Fruit fly (Drosophila melanogaster) whole organism, embryonic: ENCODE data around the gene nwk.

Experiments used
- Asciz ChIP-seq: fragments of 200-800 bp; sonication (Bioruptor generic); optimal IDR thresholded peaks from 2 replicates; lab custom pipeline; 2017; ENCODE audit warnings: missing biosample characterization, mild to moderate bottlenecking, missing genetic modification characterization, missing genetic modification reagents
- B-H1 ChIP-seq: fragments of 200-800 bp; sonication (Bioruptor generic); IDR thresholded peaks from 3 replicates; pipeline ENCODE4 v1.3.6; 2022; ENCODE audit warnings: missing biosample characterization, missing genetic modification characterization
- Bdp1 ChIP-seq: fragments of 200-800 bp; sonication (Bioruptor generic); optimal IDR thresholded peaks from 3 replicates; lab custom pipeline; 2016; ENCODE audit warnings: missing biosample characterization, missing genetic modification characterization
- CG11560 ChIP-seq: fragments of 200-800 bp; sonication (Bioruptor generic); IDR thresholded peaks from 3 replicates; pipeline ENCODE4 v1.3.6; 2022; ENCODE audit warnings: missing biosample characterization, missing genetic modification characterization
- CG12744 ChIP-seq: fragments of 200-800 bp; sonication (Bioruptor generic); optimal IDR thresholded peaks from 2 replicates; lab custom pipeline; 2016; ENCODE audit warnings: missing biosample characterization, missing genetic modification characterization
- CG13123 ChIP-seq: fragments of 200-800 bp; sonication (Bioruptor generic); optimal IDR thresholded peaks from 2 replicates; lab custom pipeline; 2016; ENCODE audit warnings: missing biosample characterization, missing genetic modification characterization
- CG15479 ChIP-seq: fragments of 200-800 bp; sonication (Bioruptor generic); optimal IDR thresholded peaks from 3 replicates; lab custom pipeline; 2019; ENCODE audit warnings: missing biosample characterization, mild to moderate bottlenecking, missing genetic modification characterization, moderate library complexity
- CG18011 ChIP-seq: fragments of 200-800 bp; sonication (Bioruptor generic); optimal IDR thresholded peaks from 2 replicates; lab custom pipeline; 2017; ENCODE audit warnings: missing biosample characterization, missing genetic modification characterization, mild to moderate bottlenecking, moderate library complexity, missing genotype
- CG30431 ChIP-seq: fragments of 200-800 bp; sonication (Bioruptor generic); optimal IDR thresholded peaks from 2 replicates; lab custom pipeline; 2017; ENCODE audit warnings: missing biosample characterization, missing genetic modification characterization
- CG3407 ChIP-seq: fragments of 200-800 bp; sonication (Bioruptor generic); optimal IDR thresholded peaks from 2 replicates; lab custom pipeline; 2018; ENCODE audit warnings: missing biosample characterization, mild to moderate bottlenecking, missing genetic modification characterization
- CG3726 ChIP-seq: fragments of 200-800 bp; sonication (Bioruptor generic); IDR thresholded peaks from 3 replicates; pipeline ENCODE4, ENCODE4 v1.3.6; 2022; ENCODE audit warnings: missing biosample characterization, missing genetic modification characterization
- CG6272 ChIP-seq: fragments of 200-800 bp; sonication (Bioruptor generic); IDR thresholded peaks from 2 replicates; pipeline ENCODE4 v1.3.6; 2022; ENCODE audit warnings: missing biosample characterization, missing genetic modification characterization
- CG7987 ChIP-seq: fragments of 200-800 bp; sonication (Bioruptor generic); optimal IDR thresholded peaks from 2 replicates; lab custom pipeline; 2018; ENCODE audit warnings: missing biosample characterization, mild to moderate bottlenecking, missing genetic modification characterization, moderate library complexity
- CG9876 ChIP-seq: fragments of 200-800 bp; sonication (Bioruptor generic); optimal IDR thresholded peaks from 2 replicates; lab custom pipeline; 2016; ENCODE audit warnings: missing biosample characterization, missing genetic modification characterization
- CHES-1-like ChIP-seq: fragments of 200-800 bp; sonication (Bioruptor generic); optimal IDR thresholded peaks from 2 replicates; lab custom pipeline; 2016; ENCODE audit warnings: missing biosample characterization, missing genetic modification characterization
- Dll ChIP-seq: fragments of 200-800 bp; sonication (Bioruptor generic); IDR thresholded peaks from 4 replicates; pipeline ENCODE4 v1.3.6; 2022; ENCODE audit warnings: missing biosample characterization, missing genetic modification characterization; ENCODE audit not compliant: partially characterized antibody
- Gsc ChIP-seq: fragments of 200-800 bp; sonication (Bioruptor generic); IDR thresholded peaks from 2 replicates; pipeline ENCODE4 v1.3.6; 2022; ENCODE audit warnings: missing biosample characterization, missing genetic modification characterization
- H15 ChIP-seq: fragments of 200-800 bp; sonication (Bioruptor generic); IDR thresholded peaks from 3 replicates; pipeline ENCODE4 v1.3.6; 2022; ENCODE audit warnings: missing biosample characterization, missing genetic modification characterization
- HHEX ChIP-seq: fragments of 200-800 bp; sonication (Bioruptor generic); optimal IDR thresholded peaks from 3 replicates; lab custom pipeline; 2017; ENCODE audit warnings: missing biosample characterization, mild to moderate bottlenecking, missing genetic modification characterization, missing genetic modification reagents
- HLH54F ChIP-seq: fragments of 200-800 bp; sonication (Bioruptor generic); optimal IDR thresholded peaks from 3 replicates; lab custom pipeline; 2016; ENCODE audit warnings: missing biosample characterization, missing genetic modification characterization
- Lim3 ChIP-seq: fragments of 200-800 bp; sonication (Bioruptor generic); IDR thresholded peaks from 2 replicates; pipeline ENCODE4 v1.3.6; 2022; ENCODE audit warnings: missing biosample characterization, missing genetic modification characterization
- Mad ChIP-seq: fragments of 200-800 bp; sonication (Bioruptor generic); optimal IDR thresholded peaks from 2 replicates; lab custom pipeline; 2016; ENCODE audit warnings: missing biosample characterization, missing genetic modification characterization
- Neu2 ChIP-seq: fragments of 200-800 bp; sonication (Bioruptor generic); optimal IDR thresholded peaks from 3 replicates; lab custom pipeline; 2016; ENCODE audit warnings: missing biosample characterization, missing genetic modification characterization, borderline replicate concordance
- Nf-YC ChIP-seq: fragments of 200-800 bp; optimal IDR thresholded peaks from 3 replicates; lab custom pipeline; 2019; ENCODE audit warnings: missing biosample characterization, mild to moderate bottlenecking, missing genetic modification characterization, moderate library complexity
- Oaz ChIP-seq: fragments of 200-800 bp; sonication (Bioruptor generic); IDR thresholded peaks from 2 replicates; pipeline ENCODE4 v1.3.6; 2022; ENCODE audit warnings: missing biosample characterization, missing genetic modification characterization
- PHDP ChIP-seq: fragments of 200-800 bp; sonication (Bioruptor generic); optimal IDR thresholded peaks from 3 replicates; lab custom pipeline; 2018; ENCODE audit warnings: missing biosample characterization, mild to moderate bottlenecking, missing genetic modification characterization, moderate library complexity
- Pdp1 ChIP-seq, 2 experiments: fragments of 200-800 bp; sonication (Bioruptor generic); optimal IDR thresholded peaks; 3 replicates each; lab custom pipeline; 2016; ENCODE audit warnings: missing biosample characterization in 2 of 2, missing genetic modification characterization in 2 of 2, mild to moderate bottlenecking in 1 of 2, moderate library complexity in 1 of 2
- abd-A ChIP-seq: fragments of 200-800 bp; sonication (Bioruptor generic); optimal IDR thresholded peaks from 3 replicates; lab custom pipeline; 2019; ENCODE audit warnings: missing biosample characterization, mild to moderate bottlenecking, missing genetic modification characterization, moderate library complexity
- amos ChIP-seq: fragments of 200-800 bp; sonication (Bioruptor generic); IDR thresholded peaks from 2 replicates; pipeline ENCODE4 v1.3.6; 2022; ENCODE audit warnings: missing biosample characterization, missing genetic modification characterization; ENCODE audit not compliant: partially characterized antibody
- az2 ChIP-seq: fragments of 200-800 bp; sonication (Bioruptor generic); optimal IDR thresholded peaks from 3 replicates; lab custom pipeline; 2016; ENCODE audit warnings: missing biosample characterization, missing genetic modification characterization
- btn ChIP-seq: fragments of 200-800 bp; sonication (Bioruptor generic); optimal IDR thresholded peaks from 2 replicates; lab custom pipeline; 2016; ENCODE audit warnings: missing biosample characterization, missing genetic modification characterization
- cato ChIP-seq: fragments of 200-800 bp; sonication (Bioruptor generic); optimal IDR thresholded peaks from 2 replicates; lab custom pipeline; 2016; ENCODE audit warnings: missing biosample characterization, missing genetic modification characterization, borderline replicate concordance
- da ChIP-seq: fragments of 200-800 bp; sonication (Bioruptor generic); optimal IDR thresholded peaks from 2 replicates; lab custom pipeline; 2016; ENCODE audit warnings: missing biosample characterization, missing genetic modification characterization
- danr ChIP-seq: fragments of 200-800 bp; sonication (Bioruptor generic); IDR thresholded peaks from 2 replicates; pipeline ENCODE4 v1.3.6; 2022; ENCODE audit warnings: missing biosample characterization, missing genetic modification characterization
- ems ChIP-seq: fragments of 200-800 bp; sonication (Bioruptor generic); optimal IDR thresholded peaks from 3 replicates; lab custom pipeline; 2016; ENCODE audit warnings: missing biosample characterization, missing genetic modification characterization
- gt ChIP-seq: fragments of 200-800 bp; sonication (Bioruptor generic); IDR thresholded peaks from 2 replicates; pipeline ENCODE4 v1.3.6; 2022; ENCODE audit warnings: missing biosample characterization, missing genetic modification characterization
- h ChIP-seq: fragments of >200 bp; optimal IDR thresholded peaks from 2 replicates; lab custom pipeline; 2017
- klu ChIP-seq: fragments of 200-800 bp; sonication (Bioruptor generic); IDR thresholded peaks from 2 replicates; pipeline ENCODE4 v1.3.6; 2022; ENCODE audit warnings: missing biosample characterization, missing genetic modification characterization
- kni ChIP-seq: fragments of 200-800 bp; sonication (Bioruptor generic); optimal IDR thresholded peaks from 3 replicates; lab custom pipeline; 2017; ENCODE audit warnings: mild to moderate bottlenecking, missing biosample characterization, missing genetic modification reagents, missing genetic modification characterization
- lilli ChIP-seq: fragments of 200-800 bp; sonication (Bioruptor generic); optimal IDR thresholded peaks from 3 replicates; lab custom pipeline; 2016; ENCODE audit warnings: missing biosample characterization, missing genetic modification characterization
- rib ChIP-seq: fragments of 200-800 bp; sonication (Bioruptor generic); IDR thresholded peaks from 2 replicates; pipeline ENCODE4 v1.3.6; 2022; ENCODE audit warnings: missing biosample characterization, missing genetic modification characterization
- run ChIP-seq: fragments of 200-800 bp; sonication (Bioruptor generic); optimal IDR thresholded peaks from 3 replicates; lab custom pipeline; 2018; ENCODE audit warnings: missing biosample characterization, mild to moderate bottlenecking, missing genetic modification characterization
- slbo ChIP-seq: fragments of 200-800 bp; sonication (Bioruptor generic); IDR thresholded peaks from 2 replicates; pipeline ENCODE4 v1.3.6; 2022; ENCODE audit warnings: missing biosample characterization, missing genetic modification characterization
- slou ChIP-seq: fragments of 200-800 bp; sonication (Bioruptor generic); optimal IDR thresholded peaks from 3 replicates; lab custom pipeline; 2016; ENCODE audit warnings: missing biosample characterization, missing genetic modification characterization
- toy ChIP-seq: fragments of 200-800 bp; sonication (Bioruptor generic); IDR thresholded peaks from 2 replicates; pipeline ENCODE4 v1.3.6; 2022; ENCODE audit warnings: missing biosample characterization, missing genetic modification characterization
- unpg ChIP-seq: fragments of 200-800 bp; sonication (Bioruptor generic); optimal IDR thresholded peaks from 3 replicates; lab custom pipeline; 2018; ENCODE audit warnings: missing biosample characterization, mild to moderate bottlenecking, missing genetic modification characterization, moderate library complexity
- vfl ChIP-seq: fragments of 200-800 bp; sonication (Bioruptor generic); optimal IDR thresholded peaks from 2 replicates; lab custom pipeline; 2016; ENCODE audit warnings: missing biosample characterization, missing genetic modification characterization
- vvl ChIP-seq: fragments of 200-800 bp; sonication (Bioruptor generic); IDR thresholded peaks from 2 replicates; pipeline ENCODE4 v1.3.6; 2022; ENCODE audit warnings: missing biosample characterization, missing genetic modification characterization
- yki ChIP-seq: fragments of >200 bp; optimal IDR thresholded peaks from 3 replicates; lab custom pipeline; 2018
- zen ChIP-seq: fragments of 200-800 bp; sonication (Bioruptor generic); optimal IDR thresholded peaks from 3 replicates; lab custom pipeline; 2018; ENCODE audit warnings: missing biosample characterization, mild to moderate bottlenecking, missing genetic modification characterization, moderate library complexity

nwk gene

dm6 chr3L:9128700-9129582 is 8.7 kb upstream of the nwk start (continued):
- TF ChIP-seq Neu2 (GFP tag; lab: Kevin White, UChicago), result no peak
- no peak for TF ChIP-seq Lim3 (GFP tag; lab: Robert Waterston, UW)
- TF ChIP-seq danr (GFP tag; lab: Robert Waterston, UW), result no peak
- TF ChIP-seq CG6272 (GFP tag; lab: Robert Waterston, UW), result no peak
- no peak for TF ChIP-seq btn (GFP tag; lab: Kevin White, UChicago)
- TF ChIP-seq CG13123 (GFP tag; lab: Kevin White, UChicago), result no peak
- no peak for TF ChIP-seq toy (GFP tag; lab: Robert Waterston, UW)
- TF ChIP-seq CG9876 (GFP tag; lab: Kevin White, UChicago), result no peak
- TF ChIP-seq abd-A (tag; lab: Kevin White, UChicago), result no peak
- TF ChIP-seq zen (tag; lab: Kevin White, UChicago), result peak; percentile 39
- no peak for TF ChIP-seq CG15479 (GFP tag; lab: Kevin White, UChicago)
- peak; percentile 42 for TF ChIP-seq cato (GFP tag; lab: Kevin White, UChicago)
- TF ChIP-seq Nf-YC (tag; lab: Kevin White, UChicago), result peak; percentile 34
- no peak for TF ChIP-seq gt
- no peak for TF ChIP-seq Mad (GFP tag; lab: Kevin White, UChicago)
- peak; percentile 77 for TF ChIP-seq PHDP (tag; lab: Kevin White, UChicago)
- TF ChIP-seq HHEX, result peak; percentile 58
- 0 out of 2 replicates have a peak, but pooled peaks have one; percentile 44 for TF ChIP-seq slbo (GFP tag; lab: Robert Waterston, UW)
- TF ChIP-seq vfl (GFP tag; lab: Kevin White, UChicago), result no peak
- TF ChIP-seq Oaz (GFP tag; lab: Robert Waterston, UW), result no peak
- no peak for TF ChIP-seq H15
- TF ChIP-seq CG3407 (GFP tag; lab: Kevin White, UChicago), result peak; percentile 58
- TF ChIP-seq CG12744 (GFP tag; lab: Kevin White, UChicago), result no peak
- TF ChIP-seq HLH54F, result no peak
- TF ChIP-seq B-H1 (GFP tag; lab: Robert Waterston, UW), result no peak
- 0 out of 2 replicates have a peak, but pooled peaks have one; percentile 31 for TF ChIP-seq vvl
- no peak for TF ChIP-seq CG3726 (GFP tag; lab: Robert Waterston, UW)
- TF ChIP-seq CG11560, result no peak
- no peak for TF ChIP-seq yki
- TF ChIP-seq lilli, result peak; percentile 27
- no peak for TF ChIP-seq amos
- no peak for TF ChIP-seq slou (GFP tag; lab: Kevin White, UChicago)
- peak in 1 of 2 experiments; percentile 5 for TF ChIP-seq Pdp1 (GFP tag; optimal IDR thresholded peaks at IDR 0.05; lab: Kevin White, UChicago)
- peak; percentile 83 for TF ChIP-seq az2 (GFP tag; lab: Kevin White, UChicago)
- no peak for TF ChIP-seq klu (GFP tag; lab: Robert Waterston, UW)
- TF ChIP-seq da (GFP tag; lab: Kevin White, UChicago), result no peak
- TF ChIP-seq CHES-1-like (GFP tag; lab: Kevin White, UChicago), result no peak
- TF ChIP-seq CG7987 (GFP tag; lab: Kevin White, UChicago), result no peak
- TF ChIP-seq Gsc (GFP tag; lab: Robert Waterston, UW), result no peak
- TF ChIP-seq Asciz (GFP tag; lab: Kevin White, UChicago), result peak; percentile 62
- TF ChIP-seq run, result peak; percentile 51
- TF ChIP-seq unpg (GFP tag; lab: Kevin White, UChicago), result peak; percentile 75
- TF ChIP-seq Bdp1, result no peak
- peak; percentile 48 for TF ChIP-seq kni (GFP tag; lab: Kevin White, UChicago)
- no peak for TF ChIP-seq h
- TF ChIP-seq Dll (GFP tag; lab: Robert Waterston, UW), result no peak
- no peak for TF ChIP-seq CG18011 (GFP tag; lab: Kevin White, UChicago)
- TF ChIP-seq CG30431 (GFP tag; lab: Kevin White, UChicago), result peak; percentile 55
- no peak for TF ChIP-seq ems (GFP tag; lab: Kevin White, UChicago)
- TF ChIP-seq rib (GFP tag; lab: Robert Waterston, UW), result peak; percentile 48; the same call in 1 of the 2 replicates
